Fruit fly (Drosophila melanogaster) whole organism: ENCODE measurements around the gene CG5805.

Experiments used
- CG8478 ChIP-seq: fragments of >200 bp; optimal IDR thresholded peaks from 2 replicates; lab custom pipeline; 2018; ENCODE audit warnings: inconsistent platforms
- Dll ChIP-seq: fragments of >200 bp; optimal IDR thresholded peaks from 2 replicates; lab custom pipeline; 2017
- EcR ChIP-seq, 2 experiments: fragments of >200 bp; optimal IDR thresholded peaks; 2 replicates each; lab custom pipeline; 2017; ENCODE audit warnings: missing biosample characterization in 2 of 2, missing genetic modification characterization in 2 of 2, missing genetic modification reagents in 2 of 2
- pan ChIP-seq: fragments of >200 bp; optimal IDR thresholded peaks from 2 replicates; lab custom pipeline; 2017
- psq ChIP-seq: fragments of >200 bp; optimal IDR thresholded peaks from 2 replicates; lab custom pipeline; 2017
- usp ChIP-seq: fragments of >200 bp; optimal IDR thresholded peaks from 2 replicates; lab custom pipeline; 2017; ENCODE audit warnings: missing biosample characterization, missing genetic modification characterization, mixed read lengths

- TF ChIP-seq usp (GFP tag; lab: Kevin White, UChicago) (no peak), EcR (GFP tag; optimal IDR thresholded peaks at IDR 0.05; lab: Kevin White, UChicago) (no peak), Dll (lab: Kevin White, UChicago) (no peak), CG8478 (lab: Kevin White, UChicago) (no peak), psq (lab: Kevin White, UChicago) (no peak), pan (lab: Kevin White, UChicago) (no peak)
Measured at dm6 chr3R:24773422-24773821, 13.8 kb downstream of the CG5805 start.
